Worm (Caenorhabditis elegans): ENCODE measurements around the gene qns-1.
A peak's percentile ranks its signal among the peaks of the same experiment; 100 is the strongest.

Gene qns-1

DNA sequence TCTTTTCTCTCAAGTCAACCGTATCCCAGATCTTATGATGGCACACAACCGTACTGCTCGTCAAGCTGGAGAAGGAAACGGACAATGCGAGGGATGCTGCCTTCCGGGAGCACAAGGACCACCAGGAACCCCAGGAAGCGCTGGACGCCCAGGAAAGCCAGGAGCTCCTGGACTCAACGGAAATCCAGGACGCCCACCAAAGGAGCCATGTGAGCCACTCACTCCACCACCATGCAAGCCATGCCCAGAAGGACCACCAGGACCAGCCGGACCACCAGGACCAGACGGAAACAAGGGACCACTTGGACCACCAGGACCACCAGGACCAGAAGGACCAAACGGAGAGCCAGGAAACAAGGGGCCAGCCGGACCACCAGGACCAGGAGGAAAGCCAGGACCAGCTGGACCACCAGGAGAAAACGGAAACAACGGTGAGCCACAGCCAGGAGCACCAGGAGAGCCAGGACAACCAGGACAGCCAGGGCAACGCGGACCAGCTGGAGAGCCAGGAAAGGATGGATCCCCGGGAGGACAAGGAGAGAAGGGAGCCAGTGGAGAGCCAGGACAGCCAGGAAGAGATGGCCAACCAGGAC, 2.3 kb downstream of the qns-1 start:
- TF ChIP-seq elt-4 (tag; optimal IDR thresholded peaks at IDR 0.05) (peak; percentile 52), pqm-1 (tag; optimal IDR thresholded peaks at IDR 0.05) (no peak), nhr-232 (tag; optimal IDR thresholded peaks at IDR 0.05) (peak; percentile 10)

DNA sequence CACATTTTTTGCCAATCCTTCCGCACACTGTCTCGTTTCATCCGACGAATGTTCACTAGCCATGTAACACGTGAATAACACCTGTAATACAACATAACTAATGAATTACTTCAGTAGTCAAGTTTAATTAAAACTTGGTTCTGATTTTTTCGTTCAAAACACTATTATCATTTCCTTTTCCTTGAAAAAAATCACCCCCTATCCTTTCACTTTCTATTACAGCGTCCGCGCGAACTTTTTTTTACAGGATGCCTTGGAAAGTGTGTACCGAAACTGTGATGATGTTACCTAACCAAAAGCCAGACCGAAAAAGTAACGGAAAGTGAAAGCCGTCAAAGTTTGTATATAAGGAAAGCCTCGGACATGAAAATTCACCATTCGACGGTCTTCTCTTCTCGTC, 3.0 kb downstream of the qns-1 start, which contains the start of gene col-124:
TSS of gene col-124 (plus strand) at position 374 of the 400 bp plus-strand sequence.
- no peak for TF ChIP-seq nfya-1 (tag; optimal IDR thresholded peaks at IDR 0.05)
- no peak for TF ChIP-seq ceh-14 (tag; optimal IDR thresholded peaks at IDR 0.05)
- no peak for TF ChIP-seq ttx-3 (tag; optimal IDR thresholded peaks at IDR 0.05)
- TF ChIP-seq K02D7.2 (tag; optimal IDR thresholded peaks at IDR 0.05): no peak
- no peak for TF ChIP-seq elt-2 (tag; optimal IDR thresholded peaks at IDR 0.05)

DNA sequence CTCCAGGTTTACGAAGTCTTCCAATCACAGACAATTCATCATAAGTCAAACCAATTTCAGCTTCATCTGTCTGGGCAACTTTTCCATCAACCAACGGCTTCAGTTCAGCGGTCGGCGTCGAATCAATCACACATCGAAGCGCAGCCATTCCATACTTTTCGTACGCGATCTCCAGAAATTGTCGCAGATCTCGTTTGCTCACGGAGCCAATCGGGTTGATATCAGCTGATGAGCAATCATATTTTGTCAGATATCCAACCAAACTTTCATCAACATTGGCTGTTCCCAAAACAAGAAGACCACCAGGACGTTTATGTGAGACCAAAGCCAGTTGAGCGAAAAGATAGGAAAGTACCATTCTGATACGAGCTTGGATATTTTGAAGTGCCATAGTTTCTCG, 3.7 kb downstream of the qns-1 start:
- TF ChIP-seq che-1 (tag; optimal IDR thresholded peaks at IDR 0.05): no peak
- no peak for TF ChIP-seq eyg-1 (tag; optimal IDR thresholded peaks at IDR 0.05)
- TF ChIP-seq C08G9.2 (tag; optimal IDR thresholded peaks at IDR 0.05): no peak
- TF ChIP-seq zip-5 (tag; optimal IDR thresholded peaks at IDR 0.05): no peak
- TF ChIP-seq unc-86 (tag; optimal IDR thresholded peaks at IDR 0.05): no peak
- no peak for TF ChIP-seq sdc-2 (tag; optimal IDR thresholded peaks at IDR 0.05)
- no peak for TF ChIP-seq pag-3 (tag; optimal IDR thresholded peaks at IDR 0.05; ENCODE audit: borderline replicate concordance)
- TF ChIP-seq nhr-11 (tag; optimal IDR thresholded peaks at IDR 0.05): no peak
- TF ChIP-seq ceh-34 (tag; optimal IDR thresholded peaks at IDR 0.05): no peak
- TF ChIP-seq madf-2 (tag; optimal IDR thresholded peaks at IDR 0.05): no peak

DNA sequence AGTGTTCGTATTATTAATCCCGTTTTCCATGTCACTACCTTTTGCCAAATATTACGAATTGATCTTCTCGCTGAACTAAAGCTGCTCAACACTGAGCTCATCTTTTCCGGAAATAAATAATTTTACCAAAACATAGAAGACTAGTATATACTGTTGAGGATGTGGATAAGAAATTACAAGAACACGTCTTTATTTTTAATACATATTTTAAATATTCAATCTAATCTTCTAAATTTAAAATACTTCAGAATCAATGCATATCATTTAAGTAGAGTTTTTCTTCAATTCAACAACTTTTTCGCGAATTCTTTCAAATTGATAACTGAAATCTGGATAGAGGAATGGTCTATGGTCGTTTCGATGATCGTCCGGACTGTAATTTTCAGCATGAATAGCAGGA, 4.3 kb downstream of the qns-1 start, which contains the start of gene abt-1:
TSS of gene abt-1 (minus strand) at position 101 of the 400 bp plus-strand sequence.
- TF ChIP-seq C08G9.2 (tag; optimal IDR thresholded peaks at IDR 0.05): no peak
- TF ChIP-seq ceh-9 (tag; optimal IDR thresholded peaks at IDR 0.05): no peak
- no peak for TF ChIP-seq K09A11.1 (tag; optimal IDR thresholded peaks at IDR 0.05; ENCODE audit: insufficient read depth)
- no peak for TF ChIP-seq pag-3 (tag; optimal IDR thresholded peaks at IDR 0.05; ENCODE audit: borderline replicate concordance)
- TF ChIP-seq elt-4 (tag; optimal IDR thresholded peaks at IDR 0.05): no peak

DNA sequence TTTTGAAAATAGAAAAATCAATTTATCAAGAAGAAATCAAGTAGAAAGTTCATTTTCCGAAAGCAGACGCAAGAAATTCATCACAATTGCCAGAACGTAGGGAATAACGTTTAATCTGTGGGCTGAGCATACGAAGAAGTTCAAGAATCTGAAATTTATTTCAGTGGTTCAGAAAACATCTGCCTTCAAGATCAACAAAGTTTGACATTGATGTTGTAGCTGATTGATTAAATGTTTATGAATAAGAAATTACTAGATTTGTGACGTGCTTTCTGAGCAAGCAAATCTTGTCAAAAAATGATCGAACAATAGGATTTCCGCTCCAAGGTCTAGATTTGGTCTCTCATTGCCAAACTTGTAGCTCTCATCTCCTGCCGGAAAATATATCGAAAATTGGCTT, 12.9 kb downstream of the qns-1 start, which contains the start of gene K04D7.6:
TSS of gene K04D7.6 (minus strand) at position 101 of the 400 bp plus-strand sequence.
- TF ChIP-seq hlh-15 (tag; optimal IDR thresholded peaks at IDR 0.05) (no peak), ceh-24 (tag; optimal IDR thresholded peaks at IDR 0.05) (no peak), fkh-10 (GFP tag; optimal IDR thresholded peaks at IDR 0.05) (no peak)

DNA sequence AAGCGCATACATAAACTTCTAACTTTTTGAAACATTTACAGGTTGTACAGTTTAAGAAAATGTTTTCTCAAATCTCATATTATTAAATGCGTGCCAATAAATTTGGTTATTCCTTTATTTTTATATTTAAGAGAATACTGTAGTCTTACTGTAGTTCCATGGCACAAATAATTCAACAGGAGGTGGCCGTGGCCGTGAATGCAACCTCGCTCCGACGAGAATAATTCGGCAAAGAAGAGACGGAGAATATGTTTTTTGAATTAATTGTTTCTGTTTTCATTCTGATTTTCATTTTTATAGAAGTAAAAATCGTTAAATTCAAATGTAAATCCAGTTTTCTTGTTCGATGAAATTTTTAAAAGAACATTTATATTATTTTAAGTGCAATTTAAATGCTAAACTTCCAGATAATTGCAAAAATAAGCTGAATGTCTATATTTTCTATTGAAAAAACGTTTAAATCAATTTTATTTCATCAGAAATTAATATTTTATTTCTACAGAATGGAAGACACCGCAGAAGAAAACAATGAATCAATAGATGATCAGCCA, 21.7 kb downstream of the qns-1 start, which contains the start of gene gon-4:
TSS of gene gon-4 (plus strand) at position 501 of the 551 bp plus-strand sequence.
- TF ChIP-seq ets-4 (tag; optimal IDR thresholded peaks at IDR 0.05) (no peak), rnt-1 (tag; optimal IDR thresholded peaks at IDR 0.05) (no peak), tbx-2 (tag; optimal IDR thresholded peaks at IDR 0.05) (no peak), pqm-1 (tag; optimal IDR thresholded peaks at IDR 0.05) (no peak), pha-2 (tag; optimal IDR thresholded peaks at IDR 0.05) (no peak), ceh-2 (tag; optimal IDR thresholded peaks at IDR 0.05) (peak; percentile 28), ceh-31 (tag; optimal IDR thresholded peaks at IDR 0.05) (peak; percentile 19), dmd-4 (tag; optimal IDR thresholded peaks at IDR 0.05; ENCODE audit: borderline replicate concordance) (no peak)

DNA sequence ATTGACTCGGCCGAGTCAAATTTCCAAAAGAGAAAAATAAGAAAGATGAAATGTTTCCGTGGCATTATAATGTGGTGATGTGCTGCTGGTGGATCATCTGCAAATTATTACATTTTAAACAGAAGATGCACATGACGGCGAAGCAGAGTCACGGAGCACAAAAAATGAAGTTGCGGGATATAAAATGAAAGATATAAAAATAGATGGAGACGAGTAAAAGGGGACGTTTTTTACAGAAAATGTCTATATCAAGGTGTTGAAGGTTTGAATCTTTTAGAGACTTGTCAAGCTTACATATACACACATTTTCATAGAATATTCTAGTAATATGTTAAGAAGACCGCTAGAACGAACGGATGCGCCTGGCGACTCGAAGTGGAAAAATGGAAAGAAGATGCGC, 24.8 kb downstream of the qns-1 start, which contains the start of gene ptrg-1:
TSS of gene ptrg-1 (minus strand) at position 101 of the 400 bp plus-strand sequence.
- TF ChIP-seq tbx-7 (tag; optimal IDR thresholded peaks at IDR 0.05) (no peak), unc-86 (tag; optimal IDR thresholded peaks at IDR 0.05) (no peak), sdc-2 (tag; optimal IDR thresholded peaks at IDR 0.05) (no peak), mec-3 (tag; optimal IDR thresholded peaks at IDR 0.05; ENCODE audit: borderline replicate concordance) (no peak), madf-2 (tag; optimal IDR thresholded peaks at IDR 0.05) (no peak), Y22D7AL.16 (tag; optimal IDR thresholded peaks at IDR 0.05) (no peak), zip-5 (tag; optimal IDR thresholded peaks at IDR 0.05) (no peak), ceh-48 (tag; optimal IDR thresholded peaks at IDR 0.05) (no peak), hlh-6 (tag; optimal IDR thresholded peaks at IDR 0.05) (no peak), hlh-15 (tag; optimal IDR thresholded peaks at IDR 0.05) (no peak), C38D4.7 (GFP tag; optimal IDR thresholded peaks at IDR 0.05) (no peak), ama-1 (optimal IDR thresholded peaks at IDR 0.05) (no peak), ceh-14 (tag; optimal IDR thresholded peaks at IDR 0.05) (no peak), ceh-24 (tag; optimal IDR thresholded peaks at IDR 0.05) (no peak), T23F11.4 (GFP tag; optimal IDR thresholded peaks at IDR 0.05) (no peak)

Data from whole organism, late embryonic.